Fruit fly (Drosophila melanogaster) whole organism, prepupa: Measurements from ENCODE around the gene CG44098.

ENCODE experiments used
- Blimp-1 ChIP-seq: fragments of 200-800 bp; sonication (Bioruptor generic); optimal IDR thresholded peaks from 3 replicates; lab custom pipeline; 2017; ENCODE audit warnings: missing biosample characterization, missing genetic modification characterization, mild to moderate bottlenecking, moderate library complexity, missing genetic modification reagents
- CG10631 ChIP-seq: fragments of 200-800 bp; sonication (Bioruptor generic); optimal IDR thresholded peaks from 2 replicates; lab custom pipeline; 2016; ENCODE audit warnings: missing biosample characterization, missing genetic modification characterization
- CG10669 ChIP-seq: fragments of 200-800 bp; sonication (Bioruptor generic); optimal IDR thresholded peaks from 3 replicates; lab custom pipeline; 2018; ENCODE audit warnings: missing biosample characterization, mild to moderate bottlenecking, missing genetic modification characterization, moderate library complexity
- CG11902 ChIP-seq: fragments of 200-800 bp; sonication (Bioruptor generic); optimal IDR thresholded peaks from 3 replicates; lab custom pipeline; 2016; ENCODE audit warnings: missing biosample characterization, missing genetic modification characterization
- CG1621 ChIP-seq: fragments of 200-800 bp; sonication (Bioruptor generic); optimal IDR thresholded peaks from 3 replicates; lab custom pipeline; 2018; ENCODE audit warnings: missing biosample characterization, mild to moderate bottlenecking, missing genetic modification characterization
- CG16779 ChIP-seq: fragments of 200-800 bp; sonication (Bioruptor generic); optimal IDR thresholded peaks from 3 replicates; lab custom pipeline; 2017; ENCODE audit warnings: missing biosample characterization, mild to moderate bottlenecking, missing genetic modification characterization
- CG3032 ChIP-seq: fragments of 200-800 bp; optimal IDR thresholded peaks from 2 replicates; lab custom pipeline; 2019; ENCODE audit warnings: missing biosample characterization, mild to moderate bottlenecking, missing genetic modification characterization, moderate library complexity
- CG32006 ChIP-seq: fragments of 200-800 bp; sonication (Bioruptor generic); optimal IDR thresholded peaks from 3 replicates; lab custom pipeline; 2017; ENCODE audit warnings: missing biosample characterization, mild to moderate bottlenecking, missing genetic modification characterization
- CG34406 ChIP-seq: fragments of 200-800 bp; sonication (Bioruptor generic); optimal IDR thresholded peaks from 3 replicates; lab custom pipeline; 2016; ENCODE audit warnings: missing biosample characterization, missing genetic modification characterization
- CG3919 ChIP-seq: fragments of 200-800 bp; sonication (Bioruptor generic); optimal IDR thresholded peaks from 3 replicates; lab custom pipeline; 2016; ENCODE audit warnings: missing biosample characterization, missing genetic modification characterization
- CG6163 ChIP-seq: fragments of 200-800 bp; sonication (Bioruptor generic); IDR thresholded peaks from 3 replicates; pipeline ENCODE4 v1.3.6; 2022; ENCODE audit warnings: missing biosample characterization, missing genetic modification characterization
- CG6276 ChIP-seq: fragments of 200-800 bp; sonication (Bioruptor generic); optimal IDR thresholded peaks from 2 replicates; lab custom pipeline; 2017; ENCODE audit warnings: missing biosample characterization, mild to moderate bottlenecking, missing genetic modification characterization
- CG6792 ChIP-seq: fragments of 200-800 bp; sonication (Bioruptor generic); optimal IDR thresholded peaks from 3 replicates; lab custom pipeline; 2016; ENCODE audit warnings: missing biosample characterization, missing genetic modification characterization
- CG6808 ChIP-seq: fragments of 200-800 bp; sonication (Bioruptor generic); optimal IDR thresholded peaks from 3 replicates; lab custom pipeline; 2017; ENCODE audit warnings: missing biosample characterization, missing genetic modification characterization, mild to moderate bottlenecking, moderate library complexity, missing genetic modification reagents
- CG6854 ChIP-seq: fragments of 200-800 bp; sonication (Bioruptor generic); optimal IDR thresholded peaks from 2 replicates; lab custom pipeline; 2017; ENCODE audit warnings: missing biosample characterization, mild to moderate bottlenecking, missing genetic modification characterization
- CG7368 ChIP-seq: fragments of 200-800 bp; sonication (Bioruptor generic); optimal IDR thresholded peaks from 3 replicates; lab custom pipeline; 2016; ENCODE audit warnings: missing biosample characterization, missing genetic modification characterization
- CG8119 ChIP-seq: fragments of 200-800 bp; sonication (Bioruptor generic); IDR thresholded peaks from 3 replicates; pipeline ENCODE4 v1.3.6; 2022; ENCODE audit warnings: missing biosample characterization, missing genetic modification characterization
- CG8319 ChIP-seq: fragments of 200-800 bp; sonication (Bioruptor generic); optimal IDR thresholded peaks from 3 replicates; lab custom pipeline; 2016; ENCODE audit warnings: missing biosample characterization, missing genetic modification characterization
- CG8632 ChIP-seq: fragments of 200-800 bp; sonication (Bioruptor generic); optimal IDR thresholded peaks from 3 replicates; lab custom pipeline; 2016; ENCODE audit warnings: missing biosample characterization, missing genetic modification characterization
- Eip75B ChIP-seq: fragments of 200-800 bp; sonication (Bioruptor generic); optimal IDR thresholded peaks from 3 replicates; lab custom pipeline; 2016; ENCODE audit warnings: missing biosample characterization, missing genetic modification characterization
- Eip78C ChIP-seq: fragments of 200-800 bp; sonication (Bioruptor generic); peaks from one replicate; lab custom pipeline; 2016; ENCODE audit warnings: missing biosample characterization, missing genetic modification characterization
- Gug ChIP-seq: fragments of 200-800 bp; sonication (Bioruptor generic); IDR thresholded peaks from 2 replicates; pipeline ENCODE4 v1.3.6; 2022; ENCODE audit warnings: missing biosample characterization, missing genetic modification characterization
- Hr38 ChIP-seq: sonication (Bioruptor generic); optimal IDR thresholded peaks from 2 replicates; lab custom pipeline; 2016; ENCODE audit warnings: missing biosample characterization, missing genetic modification characterization
- Hr39 ChIP-seq: fragments of 200-800 bp; sonication (Bioruptor generic); optimal IDR thresholded peaks from 2 replicates; lab custom pipeline; 2016; ENCODE audit warnings: missing biosample characterization, missing genetic modification characterization
- Met ChIP-seq: fragments of 200-800 bp; sonication (Bioruptor generic); optimal IDR thresholded peaks from 3 replicates; lab custom pipeline; 2016; ENCODE audit warnings: missing biosample characterization, missing genetic modification characterization
- OdsH ChIP-seq: fragments of 200-800 bp; sonication (Bioruptor generic); optimal IDR thresholded peaks from 3 replicates; lab custom pipeline; 2016; ENCODE audit warnings: missing biosample characterization, missing genetic modification characterization
- Sox102F ChIP-seq: fragments of 200-800 bp; sonication (Bioruptor generic); optimal IDR thresholded peaks from 2 replicates; lab custom pipeline; 2016; ENCODE audit warnings: missing biosample characterization, mild to moderate bottlenecking, missing genetic modification characterization
- Sox14 ChIP-seq: fragments of 200-800 bp; sonication (Bioruptor generic); optimal IDR thresholded peaks from 3 replicates; lab custom pipeline; 2016; ENCODE audit warnings: missing biosample characterization, missing genetic modification characterization
- Sox15 ChIP-seq: fragments of 200-800 bp; sonication (Bioruptor generic); optimal IDR thresholded peaks from 3 replicates; lab custom pipeline; 2016; ENCODE audit warnings: missing biosample characterization, missing genetic modification characterization
- achi ChIP-seq: fragments of 200-800 bp; sonication (Bioruptor generic); optimal IDR thresholded peaks from 3 replicates; lab custom pipeline; 2016; ENCODE audit warnings: missing biosample characterization, missing genetic modification characterization
- cyc ChIP-seq: fragments of 200-800 bp; sonication (Bioruptor generic); optimal IDR thresholded peaks from 3 replicates; lab custom pipeline; 2016; ENCODE audit warnings: missing biosample characterization, missing genetic modification characterization
- dsx ChIP-seq: fragments of 200-800 bp; optimal IDR thresholded peaks from 3 replicates; lab custom pipeline; 2019; ENCODE audit warnings: missing biosample characterization, mild to moderate bottlenecking, missing genetic modification characterization, moderate library complexity; ENCODE audit not compliant: poor library complexity, severe bottlenecking
- eg ChIP-seq: fragments of 200-800 bp; sonication (Bioruptor generic); IDR thresholded peaks from 3 replicates; pipeline ENCODE4 v1.3.6; 2022; ENCODE audit warnings: missing biosample characterization, missing genetic modification characterization
- esn ChIP-seq: fragments of 200-800 bp; sonication (Bioruptor generic); optimal IDR thresholded peaks from 2 replicates; lab custom pipeline; 2016; ENCODE audit warnings: missing biosample characterization, mild to moderate bottlenecking, missing genetic modification characterization, moderate library complexity
- fd85E ChIP-seq: fragments of 200-800 bp; sonication (Bioruptor generic); optimal IDR thresholded peaks from 3 replicates; lab custom pipeline; 2016; ENCODE audit warnings: missing biosample characterization, missing genetic modification characterization
- fkh ChIP-seq: fragments of 200-800 bp; sonication (Bioruptor generic); optimal IDR thresholded peaks from 3 replicates; lab custom pipeline; 2017; ENCODE audit warnings: missing biosample characterization, mild to moderate bottlenecking, missing genetic modification characterization, moderate library complexity
- lz ChIP-seq: fragments of 200-800 bp; sonication (Bioruptor generic); optimal IDR thresholded peaks from 3 replicates; lab custom pipeline; 2016; ENCODE audit warnings: missing biosample characterization, missing genetic modification characterization
- ss ChIP-seq, 2 experiments: fragments of 200-800 bp; sonication (Bioruptor generic); optimal IDR thresholded peaks; 2 replicates in 1 of 2; 3 replicates in 1 of 2; lab custom pipeline; 2017 to 2018; ENCODE audit warnings: mild to moderate bottlenecking in 2 of 2, missing biosample characterization in 2 of 2, missing genetic modification characterization in 2 of 2, moderate library complexity in 1 of 2
- svp ChIP-seq: fragments of 200-800 bp; sonication (Bioruptor generic); peaks from one replicate; lab custom pipeline; 2016; ENCODE audit warnings: missing biosample characterization, missing genetic modification characterization
- topi ChIP-seq: fragments of 200-800 bp; sonication (Bioruptor generic); optimal IDR thresholded peaks from 3 replicates; lab custom pipeline; 2016; ENCODE audit warnings: missing biosample characterization, missing genetic modification characterization
- vri ChIP-seq: fragments of 200-800 bp; sonication (Bioruptor generic); optimal IDR thresholded peaks from 3 replicates; lab custom pipeline; 2016; ENCODE audit warnings: missing biosample characterization, mild to moderate bottlenecking, missing genetic modification characterization

The CG44098 gene

DNA sequence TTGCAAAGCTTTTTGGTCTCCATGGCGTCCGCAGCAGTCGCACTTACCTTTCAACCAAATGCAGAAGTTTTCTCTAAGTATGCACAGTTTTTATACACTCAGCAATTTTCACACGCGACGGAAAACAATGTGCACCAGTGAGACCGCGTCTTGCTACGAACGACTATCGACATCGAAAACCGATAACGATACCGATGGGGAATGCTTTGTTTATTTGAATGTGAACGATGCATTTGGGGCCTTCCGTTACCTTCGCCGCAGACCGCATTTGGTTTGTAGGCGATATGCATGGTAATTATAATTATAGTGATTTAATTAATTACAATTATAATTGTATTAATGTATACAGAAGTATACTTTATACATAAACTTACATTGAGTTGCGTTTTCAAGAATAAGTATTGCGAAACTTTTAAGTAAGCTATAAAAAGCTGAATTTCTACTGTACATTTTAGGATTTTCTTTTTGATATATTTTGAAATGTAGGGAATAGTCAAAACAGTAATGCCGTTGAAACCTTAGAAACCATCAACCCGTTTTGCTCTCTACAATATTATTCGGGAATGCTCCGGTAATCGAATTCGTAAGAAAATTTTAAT lies 39.0 kb upstream of the CG44098 start, which contains the start of the genes Hus1-like and ctrip:
Gene Hus1-like, minus strand, starts transcription at position 161 of the 599 bp plus-strand sequence.
Gene ctrip, minus strand, starts transcription at position 161 of the 599 bp plus-strand sequence.
- TF ChIP-seq CG1621 (tag; lab: Kevin White, UChicago) (peak; percentile 14), Gug (GFP tag; lab: Robert Waterston, UW) (no peak), ss (GFP tag; optimal IDR thresholded peaks at IDR 0.05; lab: Kevin White, UChicago) (peak; percentile 21 to 33), CG11902 (GFP tag; lab: Kevin White, UChicago) (no peak), CG34406 (no peak), vri (GFP tag; lab: Kevin White, UChicago) (peak; percentile 8), CG10631 (peak; percentile 5), esn (GFP tag; lab: Kevin White, UChicago) (peak; percentile 23), CG10669 (GFP tag; lab: Kevin White, UChicago) (no peak), OdsH (GFP tag; lab: Kevin White, UChicago) (peak; percentile 16), CG6276 (no peak), fkh (peak; percentile 39), dsx (GFP tag; lab: Kevin White, UChicago) (peak; percentile 46), CG6163 (GFP tag; lab: Robert Waterston, UW) (0 out of 3 replicates have a peak, but pooled peaks have one; percentile 27), svp (GFP tag; lab: Kevin White, UChicago) (no peak), Eip78C (GFP tag; lab: Kevin White, UChicago) (peak; percentile 10), Hr38 (GFP tag; lab: Kevin White, UChicago) (no peak), CG3032 (no peak), CG3919 (GFP tag; lab: Kevin White, UChicago) (peak; percentile 27), CG8119 (GFP tag; lab: Robert Waterston, UW) (no peak), Sox14 (GFP tag; lab: Kevin White, UChicago) (peak; percentile 58), Blimp-1 (GFP tag; lab: Kevin White, UChicago) (no peak)
- TF ChIP-seq, all 60 proteins: peak for 12

DNA sequence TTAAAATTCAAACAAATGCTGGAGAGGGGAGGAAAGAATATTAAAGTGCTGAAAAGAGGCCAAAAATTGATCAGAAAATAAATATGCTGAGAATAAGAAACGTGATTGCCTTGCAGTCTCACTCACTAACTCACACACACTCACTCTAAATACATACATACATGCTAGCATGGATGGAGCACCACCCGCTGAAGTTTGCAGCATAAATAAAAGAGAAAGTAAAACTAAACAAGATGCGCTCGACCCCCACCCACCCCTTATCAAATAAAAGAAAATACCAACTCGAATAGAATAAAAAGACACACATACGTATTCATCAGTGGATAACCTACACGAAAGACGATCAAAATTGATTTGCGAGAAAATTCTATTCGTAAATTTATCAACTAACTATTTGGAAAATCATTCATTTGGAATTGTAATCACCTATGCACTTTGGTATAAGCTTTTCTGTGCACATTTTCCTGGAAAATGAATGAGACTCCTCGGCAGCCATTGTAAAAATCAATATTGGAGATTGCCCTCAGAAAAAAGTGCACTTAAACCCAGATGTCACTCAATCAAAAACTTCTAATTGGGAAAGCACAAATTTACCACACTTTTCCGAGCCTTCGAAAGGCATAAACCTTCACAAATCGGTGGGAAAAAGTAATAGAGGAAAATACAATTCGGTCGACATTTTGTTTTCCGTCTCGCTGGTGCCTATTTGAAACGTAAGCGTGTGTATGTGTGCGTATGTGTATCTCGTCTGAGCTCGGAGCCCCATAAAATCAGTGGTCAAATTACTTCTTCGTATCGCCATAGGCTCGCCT lies 38.3 kb upstream of the CG44098 start, which contains the start of gene Gmppb:
Gene Gmppb, plus strand, starts transcription at position 321 of the 812 bp plus-strand sequence.
- no peak for TF ChIP-seq achi (GFP tag; lab: Kevin White, UChicago)
- TF ChIP-seq topi: no peak
- 0 out of 3 replicates have a peak, but pooled peaks have one; percentile 10 for TF ChIP-seq CG8119 (GFP tag; lab: Robert Waterston, UW)
- no peak for TF ChIP-seq CG3919 (GFP tag; lab: Kevin White, UChicago)
- peak; percentile 70 for TF ChIP-seq Eip78C (GFP tag; lab: Kevin White, UChicago)
- peak; percentile 54 for TF ChIP-seq Blimp-1 (GFP tag; lab: Kevin White, UChicago)
- TF ChIP-seq fd85E (GFP tag; lab: Kevin White, UChicago): no peak
- TF ChIP-seq CG6854 (GFP tag; lab: Kevin White, UChicago): peak; percentile 62

DNA sequence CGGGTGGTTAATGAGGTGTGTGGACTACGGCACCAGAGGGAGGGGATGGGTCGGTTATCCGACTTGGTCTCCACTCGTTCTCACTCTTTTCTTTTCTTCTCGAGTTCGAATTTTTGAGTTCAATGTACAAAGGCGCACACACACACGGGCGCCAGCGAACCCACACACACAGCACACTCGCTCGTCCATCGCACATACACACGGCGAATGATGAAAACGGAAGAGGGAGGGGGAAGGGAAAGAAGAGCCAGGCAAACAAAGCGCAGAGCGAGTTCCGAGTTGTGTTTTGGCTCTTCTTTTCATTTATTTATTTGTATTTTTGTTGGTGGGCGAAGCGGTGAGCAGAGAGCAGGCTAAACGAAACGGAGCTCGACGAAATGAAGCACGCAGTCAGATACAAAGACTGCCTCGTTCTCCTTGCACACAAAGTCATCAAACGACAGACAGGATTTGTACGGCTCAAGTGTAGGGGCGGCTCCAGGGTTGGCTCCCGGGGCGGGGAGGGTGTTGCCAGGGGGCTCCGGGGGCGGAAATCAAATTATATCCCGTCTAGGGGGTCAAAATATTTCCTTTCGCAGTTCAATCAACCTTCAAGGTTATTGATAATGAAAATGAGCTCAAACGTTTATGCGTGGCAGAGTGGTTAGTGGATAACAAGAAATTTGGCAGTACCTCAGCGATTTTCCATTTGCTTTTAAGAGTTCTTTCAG lies 37.1 kb upstream of the CG44098 start:
- TF ChIP-seq CG3032: peak; percentile 32
- TF ChIP-seq CG8319 (GFP tag; lab: Kevin White, UChicago): no peak
- no peak for TF ChIP-seq eg (GFP tag; lab: Robert Waterston, UW)
- no peak for TF ChIP-seq CG8632
- TF ChIP-seq fd85E (GFP tag; lab: Kevin White, UChicago): no peak
- no peak for TF ChIP-seq CG10669 (GFP tag; lab: Kevin White, UChicago)
- no peak for TF ChIP-seq CG32006 (GFP tag; lab: Kevin White, UChicago)
- TF ChIP-seq OdsH (GFP tag; lab: Kevin White, UChicago): no peak
- no peak for TF ChIP-seq Sox15 (GFP tag; lab: Kevin White, UChicago)
- peak; percentile 10 for TF ChIP-seq CG7368
- TF ChIP-seq Eip75B: peak; percentile 64
- TF ChIP-seq CG16779 (tag; lab: Kevin White, UChicago): peak; percentile 1
- TF ChIP-seq achi (GFP tag; lab: Kevin White, UChicago): no peak
- TF ChIP-seq Sox102F (GFP tag; lab: Kevin White, UChicago): peak; percentile 70
- TF ChIP-seq lz (GFP tag; lab: Kevin White, UChicago): peak; percentile 12
- peak; percentile 19 for TF ChIP-seq CG6792 (GFP tag; lab: Kevin White, UChicago)
- TF ChIP-seq fkh: peak; percentile 91
- no peak for TF ChIP-seq cyc (GFP tag; lab: Kevin White, UChicago)
- TF ChIP-seq Sox14 (GFP tag; lab: Kevin White, UChicago): peak; percentile 94
- no peak for TF ChIP-seq Hr38 (GFP tag; lab: Kevin White, UChicago)
- peak; percentile 15 for TF ChIP-seq Met (GFP tag; lab: Kevin White, UChicago)
- no peak for TF ChIP-seq CG8119 (GFP tag; lab: Robert Waterston, UW)
- peak; percentile 56 for TF ChIP-seq CG6808
- no peak for TF ChIP-seq Hr39 (GFP tag; lab: Kevin White, UChicago)
- TF ChIP-seq dsx (GFP tag; lab: Kevin White, UChicago): peak; percentile 90
